Worm (Caenorhabditis elegans) whole organism, L4 larva: ENCODE results near the gene F40G12.11.

Source experiments
- F10B5.3 ChIP-seq: sonication (generic microtip); optimal IDR thresholded peaks from 2 replicates; lab custom pipeline; 2016; ENCODE audit warnings: mild to moderate bottlenecking, missing genetic modification characterization, missing compliant biosample characterization
- F26F4.8 ChIP-seq: fragments of 200-800 bp; sonication (Bioruptor generic); conservative IDR thresholded peaks from 2 replicates; pipeline ENCODE4 v1.3.6; 2022; ENCODE audit warnings: missing genetic modification characterization, missing compliant biosample characterization
- F44E2.7 ChIP-seq: fragments of 200-800 bp; sonication (Bioruptor generic); IDR thresholded peaks from 2 replicates; pipeline ENCODE4 v2.1.2; 2022; ENCODE audit warnings: missing genetic modification characterization, missing compliant biosample characterization
- F49E8.2 ChIP-seq: sonication (generic microtip); optimal IDR thresholded peaks from 2 replicates; lab custom pipeline; 2016; ENCODE audit warnings: missing compliant biosample characterization, mild to moderate bottlenecking, missing genetic modification characterization, borderline replicate concordance
- T20F7.1 ChIP-seq: fragments of 200-800 bp; sonication (Bioruptor generic); optimal IDR thresholded peaks from 2 replicates; lab custom pipeline; 2018; ENCODE audit warnings: mild to moderate bottlenecking, missing genetic modification characterization, missing compliant biosample characterization
- T26A8.4 ChIP-seq: fragments of 200-800 bp; sonication (Bioruptor generic); IDR thresholded peaks from 2 replicates; pipeline ENCODE4 v1.3.6; 2022; ENCODE audit warnings: missing genetic modification characterization, missing compliant biosample characterization
- Y105C5A.15 ChIP-seq: fragments of 200-800 bp; sonication (Bioruptor generic); IDR thresholded peaks from 2 replicates; pipeline ENCODE4 v1.3.6; 2022; ENCODE audit warnings: missing genetic modification characterization, missing compliant biosample characterization
- Y5F2A.4 ChIP-seq: fragments of 200-800 bp; sonication (Bioruptor generic); optimal IDR thresholded peaks from 2 replicates; lab custom pipeline; 2018; ENCODE audit warnings: mild to moderate bottlenecking, missing genetic modification characterization, missing compliant biosample characterization
- aha-1 ChIP-seq: fragments of 150-350 bp; peaks from one replicate; lab custom pipeline; 2014; ENCODE audit warnings: missing biosample characterization, missing genetic modification characterization
- aly-2 ChIP-seq: sonication (generic microtip); optimal IDR thresholded peaks from 2 replicates; lab custom pipeline; 2018; ENCODE audit warnings: missing biosample characterization, missing genetic modification characterization
- arid-1 ChIP-seq: fragments of 200-800 bp; sonication (Bioruptor generic); conservative IDR thresholded peaks from 2 replicates; pipeline ENCODE4 v1.3.6; 2022; ENCODE audit warnings: missing genetic modification reagents, missing genetic modification characterization, missing compliant biosample characterization
- ceh-28 ChIP-seq: fragments of 150-350 bp; optimal IDR thresholded peaks from 2 replicates; lab custom pipeline; 2014; ENCODE audit warnings: missing biosample characterization, missing genetic modification reagents, missing genetic modification characterization
- ceh-32 ChIP-seq: sonication (generic microtip); optimal IDR thresholded peaks from 2 replicates; lab custom pipeline; 2016; ENCODE audit warnings: mild to moderate bottlenecking, missing genetic modification characterization, missing compliant biosample characterization; ENCODE audit not compliant: poor library complexity
- daf-16 ChIP-seq, 3 experiments: sonication (generic microtip); optimal IDR thresholded peaks; 2 replicates each; lab custom pipeline; 2016 to 2017; ENCODE audit warnings: missing genetic modification characterization in 3 of 3, missing genetic modification reagents in 3 of 3, mild to moderate bottlenecking in 2 of 3, missing compliant biosample characterization in 2 of 3, missing biosample characterization in 1 of 3, moderate library complexity in 1 of 3
- daf-19 ChIP-seq: fragments of 200-800 bp; sonication (Bioruptor generic); conservative IDR thresholded peaks from 2 replicates; pipeline ENCODE4 v1.3.6; 2022; ENCODE audit warnings: missing genetic modification characterization, missing compliant biosample characterization
- dmd-9 ChIP-seq: fragments of 200-800 bp; sonication (Bioruptor generic); IDR thresholded peaks from 2 replicates; pipeline ENCODE4 v1.3.6; 2022; ENCODE audit warnings: missing genetic modification reagents, missing genetic modification characterization, missing compliant biosample characterization
- egl-27 ChIP-seq: sonication (generic microtip); optimal IDR thresholded peaks from 3 replicates; lab custom pipeline; 2017; ENCODE audit warnings: missing biosample characterization, missing genetic modification reagents, missing genetic modification characterization
- fkh-10 ChIP-seq: fragments of 150-350 bp; optimal IDR thresholded peaks from 2 replicates; lab custom pipeline; 2014; ENCODE audit warnings: missing biosample characterization, missing genetic modification reagents, missing genetic modification characterization
- hlh-11 ChIP-seq: fragments of 200-800 bp; sonication (Bioruptor generic); optimal IDR thresholded peaks from 2 replicates; lab custom pipeline; 2018; ENCODE audit warnings: mild to moderate bottlenecking, missing genetic modification characterization, missing compliant biosample characterization
- hmg-1.1 ChIP-seq: fragments of 200-800 bp; sonication (Bioruptor generic); IDR thresholded peaks from 2 replicates; pipeline ENCODE4 v1.3.6; 2022; ENCODE audit warnings: missing genetic modification reagents, missing genetic modification characterization, missing compliant biosample characterization
- lin-1 ChIP-seq: fragments of 200-800 bp; sonication (Bioruptor generic); IDR thresholded peaks from 2 replicates; pipeline ENCODE4 v1.3.6; 2022; ENCODE audit warnings: missing genetic modification reagents, missing genetic modification characterization, missing compliant biosample characterization
- lin-13 ChIP-seq: fragments of 150-350 bp; optimal IDR thresholded peaks from 2 replicates; lab custom pipeline; 2014; ENCODE audit warnings: missing biosample characterization, missing genetic modification reagents, missing genetic modification characterization
- lin-29 ChIP-seq: fragments of 200-800 bp; sonication (Bioruptor generic); IDR thresholded peaks from 2 replicates; pipeline ENCODE4 v1.3.6; 2022; ENCODE audit warnings: missing genetic modification reagents, missing genetic modification characterization, missing compliant biosample characterization
- lir-3 ChIP-seq: sonication (generic microtip); optimal IDR thresholded peaks from 2 replicates; lab custom pipeline; 2016; ENCODE audit warnings: mild to moderate bottlenecking, missing genetic modification characterization, missing compliant biosample characterization
- lsy-2 ChIP-seq, 2 experiments: fragments of 150-350 bp in 1 of 2; sonication (generic microtip) in 1 of 2; optimal IDR thresholded peaks; 2 replicates each; lab custom pipeline; 2014 to 2017; ENCODE audit warnings: missing biosample characterization in 2 of 2, missing genetic modification characterization in 2 of 2
- madf-9 ChIP-seq: fragments of 200-800 bp; sonication (Bioruptor generic); conservative IDR thresholded peaks from 2 replicates; pipeline ENCODE4 v1.3.6; 2022; ENCODE audit warnings: missing genetic modification reagents, missing genetic modification characterization, missing compliant biosample characterization
- mes-2 ChIP-seq: sonication (generic microtip); optimal IDR thresholded peaks from 2 replicates; lab custom pipeline; 2016; ENCODE audit warnings: missing genotype, mild to moderate bottlenecking, missing genetic modification characterization, missing compliant biosample characterization; ENCODE audit not compliant: poor library complexity, severe bottlenecking
- mxl-2 ChIP-seq: fragments of 200-800 bp; sonication (Bioruptor generic); conservative IDR thresholded peaks from 2 replicates; pipeline ENCODE4 v1.3.6; 2022; ENCODE audit warnings: missing genetic modification reagents, missing genetic modification characterization, missing compliant biosample characterization
- mxl-3 ChIP-seq: fragments of 200-800 bp; sonication (Bioruptor generic); optimal IDR thresholded peaks from 2 replicates; lab custom pipeline; 2018; ENCODE audit warnings: mild to moderate bottlenecking, missing genetic modification characterization, missing compliant biosample characterization
- nhr-111 ChIP-seq: fragments of 200-800 bp; sonication (Bioruptor generic); optimal IDR thresholded peaks from 2 replicates; lab custom pipeline; 2018; ENCODE audit warnings: mild to moderate bottlenecking, missing genetic modification characterization, missing compliant biosample characterization
- nhr-237 ChIP-seq: sonication (generic microtip); optimal IDR thresholded peaks from 2 replicates; lab custom pipeline; 2017; ENCODE audit warnings: missing biosample characterization, missing genetic modification characterization
- nhr-25 ChIP-seq: sonication (generic microtip); optimal IDR thresholded peaks from 2 replicates; lab custom pipeline; 2017; ENCODE audit warnings: missing genetic modification characterization, mild to moderate bottlenecking, missing compliant biosample characterization, antibody characterized with exemption, moderate library complexity, borderline replicate concordance; ENCODE audit not compliant: insufficient read depth
- nhr-28 ChIP-seq: fragments of 150-350 bp; optimal IDR thresholded peaks from 2 replicates; lab custom pipeline; 2014; ENCODE audit warnings: missing biosample characterization, missing genetic modification characterization
- rbr-2 ChIP-seq: sonication (generic microtip); optimal IDR thresholded peaks from 2 replicates; lab custom pipeline; 2016; ENCODE audit warnings: missing genotype, missing genetic modification characterization, missing compliant biosample characterization
- spr-3 ChIP-seq: fragments of 200-800 bp; sonication (Bioruptor generic); optimal IDR thresholded peaks from 2 replicates; lab custom pipeline; 2018; ENCODE audit warnings: mild to moderate bottlenecking, missing genetic modification characterization, missing compliant biosample characterization
- tra-1 ChIP-seq: fragments of 200-800 bp; sonication (Bioruptor generic); IDR thresholded peaks from 2 replicates; pipeline ENCODE4 v1.3.6; 2022; ENCODE audit warnings: missing genetic modification reagents, missing genetic modification characterization, missing compliant biosample characterization
- unc-62 ChIP-seq, 3 experiments: fragments of 150-350 bp in 1 of 3; sonication (generic microtip); optimal IDR thresholded peaks in 2 of 3; peaks in 1 of 3; 1 replicate in 1 of 3; 2 replicates in 2 of 3; lab custom pipeline; 2014 to 2017; ENCODE audit warnings: missing biosample characterization in 3 of 3, missing genetic modification characterization in 3 of 3, missing genetic modification reagents in 3 of 3, missing genotype in 1 of 3
- zfp-3 ChIP-seq: fragments of 200-800 bp; sonication (Bioruptor generic); conservative IDR thresholded peaks from 2 replicates; pipeline ENCODE4 v1.3.6; 2022; ENCODE audit warnings: missing genetic modification reagents, missing genetic modification characterization, missing compliant biosample characterization
- zip-11 ChIP-seq: fragments of 200-800 bp; sonication (Bioruptor generic); IDR thresholded peaks from 2 replicates; pipeline ENCODE4 v1.3.6; 2022; ENCODE audit warnings: missing genetic modification characterization, missing compliant biosample characterization
- zip-2 ChIP-seq: fragments of 150-350 bp; optimal IDR thresholded peaks from 2 replicates; lab custom pipeline; 2014; ENCODE audit warnings: missing biosample characterization, missing genetic modification characterization
- ztf-7 ChIP-seq: fragments of 150-350 bp; optimal IDR thresholded peaks from 2 replicates; lab custom pipeline; 2014; ENCODE audit warnings: missing biosample characterization, missing genetic modification characterization

Gene F40G12.11

ce11 chrV:14283241-14283640 is 2.7 kb upstream of the F40G12.11 start, which contains the start of gene F40G12.10 (continued):
- TF ChIP-seq F49E8.2 (tag; lab: Kevin White, UChicago) (no peak), rbr-2 (tag; lab: Kevin White, UChicago) (no peak)

DNA sequence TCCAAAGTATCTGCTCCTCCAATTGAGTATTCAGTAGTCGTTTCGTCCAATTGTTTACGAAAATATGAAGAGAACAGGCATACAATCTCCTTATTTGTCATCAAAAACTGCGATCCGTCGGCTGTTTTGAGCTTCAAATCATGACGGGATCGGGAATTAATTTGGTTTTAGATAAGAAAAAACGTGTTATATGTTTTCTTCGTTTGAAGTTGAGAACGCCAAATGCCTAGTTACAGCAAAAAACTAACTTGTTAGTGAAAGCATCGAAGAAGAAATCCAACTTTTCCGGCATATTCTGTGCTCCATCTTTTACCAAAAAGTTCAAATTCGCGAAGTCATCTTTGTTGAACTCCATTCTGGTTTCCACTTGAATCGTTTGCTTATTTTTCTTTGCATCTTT is 3.4 kb downstream of the F40G12.11 start, which contains the start of gene F14D7.1:
Gene F14D7.1 (minus strand): TSS at position 101 of the 400 bp plus-strand sequence.
- TF ChIP-seq lin-29 (no peak), nhr-25 (no peak), nhr-237 (tag; lab: Kevin White, UChicago) (no peak), F10B5.3 (tag; lab: Kevin White, UChicago) (no peak), Y5F2A.4 (GFP tag; lab: Kevin White, UChicago) (no peak), spr-3 (no peak), hmg-1.1 (GFP tag; lab: Robert Waterston, UW) (no peak), nhr-111 (GFP tag; lab: Kevin White, UChicago) (no peak), ztf-7 (tag; lab: Kevin White, UChicago) (no peak), mxl-3 (GFP tag; lab: Kevin White, UChicago) (no peak), daf-19 (GFP tag; lab: Robert Waterston, UW) (no peak), hlh-11 (no peak), lir-3 (no peak), zip-11 (GFP tag; lab: Robert Waterston, UW) (no peak), T26A8.4 (no peak), F44E2.7 (no peak), F26F4.8 (GFP tag; lab: Robert Waterston, UW) (no peak), Y105C5A.15 (GFP tag; lab: Robert Waterston, UW) (no peak), dmd-9 (GFP tag; lab: Robert Waterston, UW) (no peak), arid-1 (GFP tag; lab: Robert Waterston, UW) (no peak)

DNA sequence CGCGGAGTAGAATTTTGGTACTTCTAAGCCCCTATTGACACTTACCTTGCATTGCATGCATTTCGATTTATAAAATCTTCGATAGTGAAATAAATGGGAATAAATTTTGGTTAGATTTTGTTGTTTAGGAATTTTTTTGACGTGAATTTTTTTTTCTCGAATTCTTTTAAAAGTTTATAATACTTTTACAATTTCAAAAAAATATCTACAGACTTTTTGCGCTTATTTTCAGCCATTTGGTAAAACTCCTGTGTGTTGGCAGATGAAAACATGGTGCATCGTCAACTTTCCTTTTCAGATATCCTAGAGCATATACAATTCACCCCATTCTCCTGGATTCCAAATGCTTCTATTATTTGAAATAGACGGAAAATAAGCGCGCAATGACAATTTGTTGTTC is 4.7 kb downstream of the F40G12.11 start, which contains the start of gene F14D7.18:
Gene F14D7.18 (minus strand): TSS at position 101 of the 400 bp plus-strand sequence.
- TF ChIP-seq mes-2 (tag; lab: Kevin White, UChicago) (no peak), T20F7.1 (no peak), ceh-28 (no peak), nhr-28 (tag; lab: Kevin White, UChicago) (no peak), mxl-3 (GFP tag; lab: Kevin White, UChicago) (no peak)

DNA sequence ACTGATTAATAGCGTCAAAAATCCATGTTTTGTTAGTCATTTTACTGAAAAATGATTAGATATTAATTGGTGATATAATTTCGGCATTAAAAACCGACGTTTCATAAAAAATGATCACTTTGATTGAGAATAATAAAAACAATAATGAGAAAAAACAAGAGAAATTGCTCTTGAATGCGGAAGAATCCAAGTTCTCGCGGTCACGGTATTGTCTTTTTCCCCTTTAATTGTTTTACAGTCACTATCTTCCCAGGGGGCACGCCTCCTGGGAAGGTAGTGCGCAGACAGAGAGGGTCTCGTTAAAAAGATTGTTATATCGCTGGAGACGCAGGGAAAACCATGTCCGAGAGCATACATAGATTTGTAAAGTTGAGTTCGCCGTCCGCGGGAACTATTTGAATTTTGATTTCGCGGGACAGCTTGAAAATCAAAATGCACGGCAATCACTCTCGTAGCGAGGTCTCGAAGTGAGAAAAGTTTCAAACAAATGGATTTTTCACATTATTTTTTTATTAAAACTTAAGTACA is 7.8 kb downstream of the F40G12.11 start, which contains the start of gene F14D7.2:
Gene F14D7.2 (minus strand): TSS at position 51 of the 528 bp plus-strand sequence.
- no peak for TF ChIP-seq mxl-2 (GFP tag; lab: Robert Waterston, UW)
- TF ChIP-seq aha-1, result peak; percentile 4
- TF ChIP-seq lsy-2 (tag; optimal IDR thresholded peaks at IDR 0.05; lab: Kevin White, UChicago), result no peak
- TF ChIP-seq egl-27 (tag; lab: Kevin White, UChicago), result no peak
- TF ChIP-seq fkh-10 (GFP tag; lab: Kevin White, UChicago), result no peak
- TF ChIP-seq ceh-32 (tag; lab: Kevin White, UChicago), result no peak
- no peak for TF ChIP-seq zip-2 (tag; lab: Kevin White, UChicago)
- no peak for TF ChIP-seq zfp-3 (GFP tag; lab: Robert Waterston, UW)

DNA sequence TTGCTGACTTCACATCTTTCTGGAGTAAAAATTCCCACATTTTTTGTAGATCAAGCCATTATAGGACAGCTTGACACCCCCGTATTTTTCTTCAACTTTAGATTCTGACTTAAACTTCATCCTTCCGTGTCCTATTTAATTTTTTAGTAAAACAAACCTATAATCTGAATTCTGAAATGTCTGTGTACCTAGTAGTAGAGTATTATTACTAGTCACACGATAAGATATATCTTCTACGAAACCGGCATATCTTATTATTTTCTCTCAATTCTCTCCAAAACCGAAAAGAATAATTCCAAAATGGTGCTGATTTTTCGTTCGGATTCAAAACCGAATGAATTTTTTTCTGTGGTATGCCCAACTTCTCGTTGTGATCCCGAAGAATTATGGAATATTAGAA is 8.4 kb downstream of the F40G12.11 start, which contains the start of gene F14D7.9:
Gene F14D7.9 (plus strand): TSS at position 301 of the 400 bp plus-strand sequence.
- TF ChIP-seq lin-1 (GFP tag; lab: Robert Waterston, UW) (no peak), lin-13 (GFP tag; lab: Kevin White, UChicago) (no peak), aly-2 (tag; lab: Kevin White, UChicago) (no peak), unc-62 (GFP tag; optimal IDR thresholded peaks at IDR 0.05 in 1 of 2; lab: Kevin White, UChicago) (no peak), unc-62 (tag; optimal IDR thresholded peaks at IDR 0.05; lab: Kevin White, UChicago) (no peak), ceh-28 (no peak), mxl-3 (GFP tag; lab: Kevin White, UChicago) (no peak), madf-9 (GFP tag; lab: Robert Waterston, UW) (no peak), daf-16 (GFP tag; optimal IDR thresholded peaks at IDR 0.05; lab: Kevin White, UChicago) (no peak), daf-16 (tag; optimal IDR thresholded peaks at IDR 0.05; lab: Kevin White, UChicago) (no peak), tra-1 (GFP tag; lab: Robert Waterston, UW) (no peak)
